Worm (Caenorhabditis elegans) whole organism, midembryonic: ENCODE data around the gene mec-9.

Experiments
- T22C8.4 ChIP-seq: fragments of 200-800 bp; sonication (Bioruptor generic); IDR thresholded peaks from 2 replicates; pipeline ENCODE4 v1.3.6; 2022; ENCODE audit warnings: missing genetic modification characterization, missing compliant biosample characterization
- cog-1 ChIP-seq: sonication (generic microtip); optimal IDR thresholded peaks from 2 replicates; lab custom pipeline; 2016; ENCODE audit warnings: missing genetic modification characterization, missing compliant biosample characterization
- flt-1 ChIP-seq: fragments of 200-800 bp; sonication (Bioruptor generic); IDR thresholded peaks from 2 replicates; pipeline ENCODE4 v1.3.6; 2022; ENCODE audit warnings: missing genetic modification characterization, missing compliant biosample characterization
- klf-2 ChIP-seq: fragments of 200-800 bp; sonication (Bioruptor generic); conservative IDR thresholded peaks from 2 replicates; pipeline ENCODE4 v1.3.6; 2022; ENCODE audit warnings: missing genetic modification reagents, missing genetic modification characterization, missing compliant biosample characterization
- ref-1 ChIP-seq: fragments of 200-800 bp; sonication (Bioruptor generic); conservative IDR thresholded peaks from 2 replicates; pipeline ENCODE4 v1.3.6; 2022; ENCODE audit warnings: missing genetic modification reagents, missing genetic modification characterization, missing compliant biosample characterization

DNA sequence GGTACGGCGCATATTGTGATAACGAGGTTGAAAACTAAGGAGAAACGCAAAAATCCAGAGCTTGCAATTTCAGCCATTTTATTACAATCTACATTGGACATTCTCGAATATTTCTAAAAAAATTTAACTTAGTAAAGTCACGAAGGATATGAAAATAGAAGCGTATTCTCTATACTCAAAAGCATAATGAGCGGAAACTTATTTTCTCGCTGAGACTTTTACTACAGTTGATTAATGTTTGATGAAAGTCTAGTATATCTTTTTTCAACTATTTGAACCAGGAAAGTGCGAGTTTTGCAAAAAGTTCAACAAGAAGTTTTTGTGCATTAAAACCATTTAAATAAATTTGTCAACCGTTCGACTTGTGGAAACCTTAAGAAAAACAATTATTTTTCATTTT lies 43.6 kb downstream of the mec-9 start, which contains the start of gene srab-18:
- TF ChIP-seq flt-1 (no peak), klf-2 (GFP tag; lab: Robert Waterston, UW) (no peak), ref-1 (GFP tag; lab: Robert Waterston, UW) (no peak), T22C8.4 (GFP tag; lab: Robert Waterston, UW) (no peak), cog-1 (tag; lab: Kevin White, UChicago) (no peak)
